Worm (Caenorhabditis elegans): ENCODE data around the gene fbxc-39.
"Not testable (repeated sequence)": the region's sequence is repeated elsewhere in the genome, so short reads cannot be mapped to it uniquely, and the experiment has no call there.

The fbxc-39 gene

DNA sequence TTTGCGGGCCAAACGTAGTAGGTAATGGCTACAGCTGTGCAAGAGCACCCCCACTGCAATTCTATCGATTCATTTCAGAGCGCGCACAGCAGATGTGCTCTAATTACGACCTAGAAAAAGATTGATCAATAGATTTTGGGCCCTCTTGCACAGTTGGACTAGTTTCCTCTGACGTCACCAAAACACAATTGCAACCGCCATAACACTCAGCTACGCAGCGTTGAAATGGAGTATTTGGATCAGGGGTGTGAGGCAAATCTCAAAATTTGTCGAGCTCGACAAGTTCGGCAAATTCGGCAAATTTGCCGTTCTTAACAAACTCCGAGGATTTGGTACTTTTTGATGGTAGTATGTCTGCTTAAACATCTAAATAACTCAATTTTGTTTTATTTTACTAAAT, 21.6 kb upstream of the fbxc-39 start, which contains the start of gene fbxc-18:
TSS of gene fbxc-18 (minus strand) at position 101 of the 400 bp plus-strand sequence.
- TF ChIP-seq egl-5, ceh-16, daf-12 (tag; optimal IDR thresholded peaks at IDR 0.05): not testable (repeated sequence)

- not testable (repeated sequence) for TF ChIP-seq elt-1, unc-39, ceh-9 (tag; optimal IDR thresholded peaks at IDR 0.05)
Measured at ce11 chrII:968106-968505, 20.4 kb upstream of the fbxc-39 start, which contains the start of gene C32B5.6. TSS of gene C32B5.6 (plus strand) at chrII:968406.

- TF ChIP-seq lin-39 (tag; optimal IDR thresholded peaks at IDR 0.05) (no peak), ceh-82 (tag; optimal IDR thresholded peaks at IDR 0.05) (no peak), elt-1 (tag; optimal IDR thresholded peaks at IDR 0.05) (no peak), elt-2 (tag; optimal IDR thresholded peaks at IDR 0.05) (no peak), ama-1 (optimal IDR thresholded peaks at IDR 0.05) (no peak), unc-62 (GFP tag; optimal IDR thresholded peaks at IDR 0.05) (no peak)
Measured at ce11 chrII:972850-973249, 15.7 kb upstream of the fbxc-39 start, which contains the start of gene C32B5.15. TSS of gene C32B5.15 (minus strand) at chrII:972950.

DNA sequence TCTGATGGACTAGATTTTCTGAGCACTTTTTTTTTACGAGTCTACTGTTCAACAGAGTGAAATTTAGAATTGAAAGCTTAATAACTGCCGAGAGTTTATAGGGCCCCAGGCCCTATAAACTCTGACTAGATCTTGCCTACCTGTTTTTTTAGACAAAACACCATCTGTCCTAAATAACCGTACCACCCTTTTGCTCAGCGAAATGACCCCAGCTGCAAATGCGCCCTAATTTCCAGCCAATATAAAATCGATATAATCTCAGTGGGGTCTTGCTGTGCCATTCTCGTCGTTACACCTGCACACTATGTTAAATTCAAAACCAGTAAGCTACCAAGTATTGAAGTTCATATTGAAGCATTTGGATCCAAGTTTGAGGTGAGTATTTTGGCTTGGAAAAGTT, 14.5 kb upstream of the fbxc-39 start, which contains the start of gene fbxc-14:
TSS of gene fbxc-14 (plus strand) at position 301 of the 400 bp plus-strand sequence.
- no peak for TF ChIP-seq egl-27 (tag; optimal IDR thresholded peaks at IDR 0.05)
- TF ChIP-seq elt-2 (tag; optimal IDR thresholded peaks at IDR 0.05): no peak
- no peak for TF ChIP-seq mdl-1 (tag; optimal IDR thresholded peaks at IDR 0.05)
- TF ChIP-seq eor-1 (tag; optimal IDR thresholded peaks at IDR 0.05): no peak
- no peak for TF ChIP-seq snpc-4 (tag; optimal IDR thresholded peaks at IDR 0.05)
- TF ChIP-seq nhr-76 (tag; optimal IDR thresholded peaks at IDR 0.05): no peak
- no peak for TF ChIP-seq elt-1 (tag; optimal IDR thresholded peaks at IDR 0.05)
- no peak for TF ChIP-seq nhr-77 (tag; optimal IDR thresholded peaks at IDR 0.05)
- TF ChIP-seq tbx-2 (tag; optimal IDR thresholded peaks at IDR 0.05): no peak
- no peak for TF ChIP-seq fos-1 (tag; optimal IDR thresholded peaks at IDR 0.05)
- TF ChIP-seq sea-2 (GFP tag; optimal IDR thresholded peaks at IDR 0.05): no peak
- no peak for TF ChIP-seq lin-15B (tag; optimal IDR thresholded peaks at IDR 0.05)
- TF ChIP-seq nhr-67 (tag; optimal IDR thresholded peaks at IDR 0.05): no peak
- no peak for TF ChIP-seq ceh-82 (tag; optimal IDR thresholded peaks at IDR 0.05)
- no peak for TF ChIP-seq ceh-9 (tag; optimal IDR thresholded peaks at IDR 0.05)

DNA sequence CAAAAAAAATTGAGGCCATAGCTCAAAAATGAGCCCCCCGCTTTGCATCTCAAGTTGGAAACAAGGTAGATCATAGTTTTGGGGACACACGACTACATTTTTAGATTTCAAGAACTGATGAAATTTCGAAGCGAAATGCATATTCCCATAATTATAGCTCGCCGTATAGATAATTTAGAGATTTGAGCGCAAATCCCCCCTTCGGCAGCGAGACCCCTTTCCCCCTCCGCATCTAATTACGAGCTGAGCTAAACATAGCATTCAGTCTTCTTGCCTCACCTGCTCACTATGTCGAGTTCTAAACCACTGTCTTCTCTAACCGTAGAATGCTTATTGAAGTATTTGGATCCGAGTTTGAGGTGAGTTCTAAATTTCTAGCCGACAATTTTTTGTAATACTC, 9.4 kb upstream of the fbxc-39 start, which contains the start of the genes fbxc-17 and fbxc-15:
TSS of gene fbxc-17 (minus strand) at position 101 of the 400 bp plus-strand sequence.
TSS of gene fbxc-15 (plus strand) at position 289 of the 400 bp plus-strand sequence.
- TF ChIP-seq daf-12 (tag; optimal IDR thresholded peaks at IDR 0.05): no peak
- no peak for TF ChIP-seq nhr-25 (tag; optimal IDR thresholded peaks at IDR 0.05)
- no peak for TF ChIP-seq elt-2 (tag; optimal IDR thresholded peaks at IDR 0.05)

ce11 chrII:982842-983241, 5.7 kb upstream of the fbxc-39 start, which contains the start of gene srh-274:
TSS of gene srh-274 (plus strand) at chrII:983142.
- TF ChIP-seq fkh-2 (tag; optimal IDR thresholded peaks at IDR 0.05): no peak
- TF ChIP-seq jun-1 (tag; optimal IDR thresholded peaks at IDR 0.05): no peak

DNA sequence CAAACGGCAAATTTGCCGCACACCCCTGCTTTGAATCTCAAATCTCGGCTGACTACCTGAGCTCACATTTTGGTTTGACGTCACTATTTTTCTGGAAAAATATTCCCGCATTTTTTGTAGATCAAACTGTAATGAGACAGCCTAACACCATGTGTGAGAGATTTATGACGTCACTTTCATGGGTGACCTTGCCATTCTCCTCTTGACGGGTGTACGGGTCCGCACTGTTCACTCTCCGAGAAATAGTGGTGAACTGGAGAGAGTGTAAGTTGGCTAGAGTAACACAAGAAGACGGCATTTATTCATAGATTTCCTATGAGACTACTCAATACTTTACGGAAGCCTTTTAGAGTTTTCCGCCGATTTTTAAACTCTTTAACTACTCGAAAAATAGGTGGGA, 2.8 kb upstream of the fbxc-39 start, which contains the start of gene fbxc-40:
TSS of gene fbxc-40 (plus strand) at position 301 of the 400 bp plus-strand sequence.
- not testable (repeated sequence) for TF ChIP-seq aly-2, ZK546.5, elt-3 (tag; optimal IDR thresholded peaks at IDR 0.05)

DNA sequence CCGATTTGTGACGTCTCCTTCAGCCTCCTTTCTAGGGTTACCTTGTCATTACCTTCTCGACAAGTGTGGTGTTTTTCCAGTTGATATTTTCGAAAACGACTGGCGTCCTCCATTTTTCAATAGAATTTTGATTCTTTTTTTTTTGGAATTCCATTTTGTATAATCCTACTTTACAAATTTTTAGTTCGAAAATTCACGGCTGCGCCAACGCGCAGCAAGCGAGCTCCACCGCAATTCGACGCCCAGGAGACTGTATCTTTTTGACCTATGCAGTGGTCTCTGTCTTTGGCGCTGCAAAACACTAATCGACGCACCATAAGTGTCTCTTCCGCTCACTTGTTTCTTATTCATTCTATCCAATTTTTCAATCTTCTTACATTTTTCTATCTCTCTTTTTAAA, 2.8 kb downstream of the fbxc-39 start, which contains the start of gene fbxc-42:
TSS of gene fbxc-42 (plus strand) at position 301 of the 400 bp plus-strand sequence.
- no peak for TF ChIP-seq elt-1 (tag; optimal IDR thresholded peaks at IDR 0.05)
- TF ChIP-seq egl-27 (tag; optimal IDR thresholded peaks at IDR 0.05): no peak
- TF ChIP-seq nhr-12 (tag; optimal IDR thresholded peaks at IDR 0.05): no peak
- TF ChIP-seq nhr-23 (tag; optimal IDR thresholded peaks at IDR 0.05): no peak
- TF ChIP-seq lin-15B (tag; optimal IDR thresholded peaks at IDR 0.05): no peak

Measured in whole organism, L3 larva.